Worm (Caenorhabditis elegans) whole organism, late embryonic: ENCODE results near the gene scl-24.

Experiments
- F13H6.1 ChIP-seq: sonication (generic microtip); optimal IDR thresholded peaks from 2 replicates; lab custom pipeline; 2016; ENCODE audit warnings: missing genetic modification characterization, missing compliant biosample characterization
- K02D7.2 ChIP-seq: sonication (generic microtip); optimal IDR thresholded peaks from 2 replicates; lab custom pipeline; 2017; ENCODE audit warnings: mild to moderate bottlenecking, missing genetic modification characterization, missing compliant biosample characterization
- T23F11.4 ChIP-seq: fragments of 200-800 bp; sonication (Bioruptor generic); optimal IDR thresholded peaks from 2 replicates; lab custom pipeline; 2018; ENCODE audit warnings: mild to moderate bottlenecking, missing genetic modification characterization, missing compliant biosample characterization
- ahr-1 ChIP-seq: sonication (generic microtip); optimal IDR thresholded peaks from 2 replicates; lab custom pipeline; 2016; ENCODE audit warnings: missing genetic modification characterization, missing compliant biosample characterization
- ceh-18 ChIP-seq: sonication (generic microtip); optimal IDR thresholded peaks from 2 replicates; lab custom pipeline; 2016; ENCODE audit warnings: missing genetic modification characterization, missing compliant biosample characterization
- ceh-19 ChIP-seq: fragments of 200-800 bp; sonication (Bioruptor generic); optimal IDR thresholded peaks from 2 replicates; lab custom pipeline; 2018; ENCODE audit warnings: mild to moderate bottlenecking, missing genetic modification characterization, missing compliant biosample characterization
- ceh-2 ChIP-seq: sonication (generic microtip); optimal IDR thresholded peaks from 2 replicates; lab custom pipeline; 2016; ENCODE audit warnings: missing genotype, missing genetic modification characterization, missing compliant biosample characterization
- ceh-22 ChIP-seq: sonication (generic microtip); optimal IDR thresholded peaks from 2 replicates; lab custom pipeline; 2017; ENCODE audit warnings: missing biosample characterization, missing genetic modification characterization
- ceh-30 ChIP-seq: fragments of 150-350 bp; optimal IDR thresholded peaks from 2 replicates; lab custom pipeline; 2014; ENCODE audit warnings: missing biosample characterization, missing genetic modification characterization
- ceh-34 ChIP-seq: sonication (generic microtip); optimal IDR thresholded peaks from 2 replicates; lab custom pipeline; 2016; ENCODE audit warnings: mild to moderate bottlenecking, missing genetic modification characterization, missing compliant biosample characterization
- ceh-45 ChIP-seq: fragments of 200-800 bp; sonication (Bioruptor generic); IDR thresholded peaks from 2 replicates; pipeline ENCODE4 v1.3.6; 2022; ENCODE audit warnings: missing genetic modification reagents, missing genetic modification characterization, missing compliant biosample characterization
- ceh-9 ChIP-seq: sonication (generic microtip); optimal IDR thresholded peaks from 2 replicates; lab custom pipeline; 2016; ENCODE audit warnings: mild to moderate bottlenecking, missing genetic modification characterization, inconsistent platforms, missing compliant biosample characterization
- che-1 ChIP-seq: sonication (generic microtip); optimal IDR thresholded peaks from 2 replicates; lab custom pipeline; 2016; ENCODE audit warnings: mild to moderate bottlenecking, missing genetic modification characterization, missing compliant biosample characterization
- dve-1 ChIP-seq: sonication (generic microtip); optimal IDR thresholded peaks from 2 replicates; lab custom pipeline; 2017; ENCODE audit warnings: antibody characterized with exemption, mild to moderate bottlenecking, missing genetic modification characterization, missing compliant biosample characterization
- elt-2 ChIP-seq: sonication (generic microtip); optimal IDR thresholded peaks from 2 replicates; lab custom pipeline; 2016; ENCODE audit warnings: missing genetic modification reagents, missing genetic modification characterization, missing compliant biosample characterization
- elt-4 ChIP-seq: sonication (generic microtip); optimal IDR thresholded peaks from 2 replicates; lab custom pipeline; 2016; ENCODE audit warnings: missing genetic modification characterization, missing compliant biosample characterization
- ets-4 ChIP-seq: sonication (generic microtip); optimal IDR thresholded peaks from 2 replicates; lab custom pipeline; 2016; ENCODE audit warnings: missing genetic modification characterization, missing compliant biosample characterization
- eyg-1 ChIP-seq: sonication (generic microtip); optimal IDR thresholded peaks from 2 replicates; lab custom pipeline; 2016; ENCODE audit warnings: missing genotype, missing genetic modification characterization, missing compliant biosample characterization
- fax-1 ChIP-seq: sonication (generic microtip); optimal IDR thresholded peaks from 2 replicates; lab custom pipeline; 2016; ENCODE audit warnings: missing genotype, missing genetic modification characterization, missing compliant biosample characterization
- fkh-10 ChIP-seq: fragments of 150-350 bp; optimal IDR thresholded peaks from 2 replicates; lab custom pipeline; 2014; ENCODE audit warnings: missing biosample characterization, missing genetic modification reagents, missing genetic modification characterization
- fkh-6 ChIP-seq: sonication (generic microtip); optimal IDR thresholded peaks from 2 replicates; lab custom pipeline; 2016; ENCODE audit warnings: missing genetic modification characterization, missing compliant biosample characterization
- hlh-13 ChIP-seq: fragments of 200-800 bp; sonication (Bioruptor generic); optimal IDR thresholded peaks from 2 replicates; lab custom pipeline; 2018; ENCODE audit warnings: mild to moderate bottlenecking, missing genetic modification characterization, missing compliant biosample characterization
- hlh-30 ChIP-seq: sonication (generic microtip); optimal IDR thresholded peaks from 2 replicates; lab custom pipeline; 2017; ENCODE audit warnings: antibody characterized with exemption, missing genetic modification characterization, missing compliant biosample characterization; ENCODE audit not compliant: insufficient read depth
- lim-6 ChIP-seq: sonication (generic microtip); optimal IDR thresholded peaks from 2 replicates; lab custom pipeline; 2016; ENCODE audit warnings: missing genetic modification characterization, missing compliant biosample characterization
- lin-11 ChIP-seq: fragments of 200-800 bp; sonication (Bioruptor generic); optimal IDR thresholded peaks from 2 replicates; lab custom pipeline; 2018; ENCODE audit warnings: mild to moderate bottlenecking, missing genetic modification characterization, missing compliant biosample characterization
- mec-3 ChIP-seq: sonication (generic microtip); optimal IDR thresholded peaks from 2 replicates; lab custom pipeline; 2016; ENCODE audit warnings: borderline replicate concordance, missing genetic modification characterization, missing compliant biosample characterization
- nhr-232 ChIP-seq: sonication (generic microtip); optimal IDR thresholded peaks from 2 replicates; lab custom pipeline; 2016; ENCODE audit warnings: missing genetic modification characterization, missing compliant biosample characterization
- odd-2 ChIP-seq: sonication (generic microtip); optimal IDR thresholded peaks from 2 replicates; lab custom pipeline; 2017; ENCODE audit warnings: antibody characterized with exemption, mild to moderate bottlenecking, missing genetic modification characterization, missing compliant biosample characterization
- pag-3 ChIP-seq: sonication (generic microtip); optimal IDR thresholded peaks from 2 replicates; lab custom pipeline; 2016; ENCODE audit warnings: missing compliant biosample characterization, missing genetic modification characterization, borderline replicate concordance
- pat-9 ChIP-seq: fragments of 200-800 bp; sonication (Bioruptor generic); optimal IDR thresholded peaks from 2 replicates; lab custom pipeline; 2018; ENCODE audit warnings: mild to moderate bottlenecking, missing genetic modification characterization, moderate library complexity, missing compliant biosample characterization
- pax-1 ChIP-seq: fragments of 150-350 bp; optimal IDR thresholded peaks from 2 replicates; lab custom pipeline; 2014; ENCODE audit warnings: missing biosample characterization, missing genetic modification characterization
- pha-2 ChIP-seq: sonication (generic microtip); optimal IDR thresholded peaks from 2 replicates; lab custom pipeline; 2017; ENCODE audit warnings: mild to moderate bottlenecking, missing genetic modification characterization, missing compliant biosample characterization
- pqm-1 ChIP-seq: sonication (generic microtip); optimal IDR thresholded peaks from 2 replicates; lab custom pipeline; 2016; ENCODE audit warnings: missing genetic modification characterization, missing compliant biosample characterization
- pros-1 ChIP-seq: fragments of 150-350 bp; optimal IDR thresholded peaks from 2 replicates; lab custom pipeline; 2014; ENCODE audit warnings: missing biosample characterization, missing genetic modification reagents, missing genetic modification characterization
- ref-2 ChIP-seq: sonication (generic microtip); optimal IDR thresholded peaks from 2 replicates; lab custom pipeline; 2016; ENCODE audit warnings: missing genetic modification characterization, missing compliant biosample characterization
- sdc-2 ChIP-seq: sonication (generic microtip); optimal IDR thresholded peaks from 2 replicates; lab custom pipeline; 2016; ENCODE audit warnings: missing genotype, missing genetic modification characterization, missing compliant biosample characterization
- unc-42 ChIP-seq: sonication (generic microtip); optimal IDR thresholded peaks from 2 replicates; lab custom pipeline; 2016; ENCODE audit warnings: missing genotype, missing genetic modification characterization, missing compliant biosample characterization
- unc-55 ChIP-seq: sonication (generic microtip); optimal IDR thresholded peaks from 2 replicates; lab custom pipeline; 2017; ENCODE audit warnings: missing biosample characterization, missing genetic modification reagents, missing genetic modification characterization
- unc-86 ChIP-seq: sonication (generic microtip); optimal IDR thresholded peaks from 2 replicates; lab custom pipeline; 2016; ENCODE audit warnings: missing genetic modification characterization, missing compliant biosample characterization
- ztf-16 ChIP-seq: sonication (generic microtip); optimal IDR thresholded peaks from 2 replicates; lab custom pipeline; 2017; ENCODE audit warnings: missing genetic modification characterization, missing compliant biosample characterization

scl-24 gene

ce11 chrV:17471564-17471963 lies 14.6 kb upstream of the scl-24 start, which contains the start of gene srh-235:
Gene srh-235, minus strand, starts transcription at chrV:17471664.
- TF ChIP-seq hlh-30 (tag; lab: Kevin White, UChicago) (no peak), unc-86 (tag; lab: Kevin White, UChicago) (no peak), fax-1 (tag; lab: Kevin White, UChicago) (no peak), pros-1 (tag; lab: Kevin White, UChicago) (no peak), elt-2 (tag; lab: Kevin White, UChicago) (no peak), ceh-18 (no peak), ceh-2 (tag; lab: Kevin White, UChicago) (no peak), odd-2 (tag; lab: Kevin White, UChicago) (no peak), pax-1 (tag; lab: Kevin White, UChicago) (no peak), ztf-16 (tag; lab: Kevin White, UChicago) (no peak), pqm-1 (tag; lab: Kevin White, UChicago) (no peak), ceh-34 (tag; lab: Kevin White, UChicago) (no peak), ref-2 (tag; lab: Kevin White, UChicago) (no peak), sdc-2 (no peak), pha-2 (tag; lab: Kevin White, UChicago) (no peak), ahr-1 (tag; lab: Kevin White, UChicago) (no peak), ets-4 (tag; lab: Kevin White, UChicago) (no peak), unc-42 (tag; lab: Kevin White, UChicago) (no peak)

- TF ChIP-seq che-1: no peak
- TF ChIP-seq pros-1 (tag; lab: Kevin White, UChicago): no peak
- TF ChIP-seq fkh-6 (tag; lab: Kevin White, UChicago): no peak
- TF ChIP-seq nhr-232: no peak
- no peak for TF ChIP-seq ahr-1 (tag; lab: Kevin White, UChicago)
- TF ChIP-seq lin-11 (tag; lab: Kevin White, UChicago): no peak
- no peak for TF ChIP-seq ceh-30 (tag; lab: Kevin White, UChicago)
- TF ChIP-seq T23F11.4 (GFP tag; lab: Kevin White, UChicago): no peak
Measured at ce11 chrV:17473699-17474098, 12.4 kb upstream of the scl-24 start, which contains the start of gene srh-123. Gene srh-123, plus strand, starts transcription at chrV:17473999.

ce11 chrV:17476490-17476889 lies 9.6 kb upstream of the scl-24 start, which contains the start of gene srbc-61:
Gene srbc-61, plus strand, starts transcription at chrV:17476790.
- no peak for TF ChIP-seq fkh-10 (GFP tag; lab: Kevin White, UChicago)
- no peak for TF ChIP-seq hlh-13 (GFP tag; lab: Kevin White, UChicago)
- TF ChIP-seq ref-2 (tag; lab: Kevin White, UChicago): no peak
- TF ChIP-seq lim-6 (tag; lab: Kevin White, UChicago): no peak
- TF ChIP-seq ceh-2 (tag; lab: Kevin White, UChicago): no peak
- TF ChIP-seq mec-3 (tag; lab: Kevin White, UChicago): no peak
- TF ChIP-seq lin-11 (tag; lab: Kevin White, UChicago): no peak
- TF ChIP-seq elt-4 (tag; lab: Kevin White, UChicago): no peak
- TF ChIP-seq ceh-45 (GFP tag; lab: Robert Waterston, UW): no peak
- no peak for TF ChIP-seq eyg-1 (tag; lab: Kevin White, UChicago)
- TF ChIP-seq ceh-9 (tag; lab: Kevin White, UChicago): no peak
- no peak for TF ChIP-seq F13H6.1 (tag; lab: Kevin White, UChicago)
- no peak for TF ChIP-seq pag-3

ce11 chrV:17485078-17485477 lies 1.1 kb upstream of the scl-24 start, which contains the start of gene srh-111:
Gene srh-111, minus strand, starts transcription at chrV:17485178.
- TF ChIP-seq ceh-45 (GFP tag; lab: Robert Waterston, UW) (no peak), pqm-1 (tag; lab: Kevin White, UChicago) (no peak), hlh-13 (GFP tag; lab: Kevin White, UChicago) (no peak), nhr-232 (no peak), unc-55 (GFP tag; lab: Kevin White, UChicago) (no peak), unc-42 (tag; lab: Kevin White, UChicago) (no peak), elt-2 (tag; lab: Kevin White, UChicago) (no peak), ceh-22 (tag; lab: Kevin White, UChicago) (no peak), ceh-9 (tag; lab: Kevin White, UChicago) (no peak), ceh-19 (GFP tag; lab: Kevin White, UChicago) (no peak), dve-1 (tag; lab: Kevin White, UChicago) (no peak), pat-9 (no peak), K02D7.2 (tag; lab: Kevin White, UChicago) (no peak), ets-4 (tag; lab: Kevin White, UChicago) (no peak)
